Worm (Caenorhabditis elegans) whole organism, L1 larva: ENCODE data around the gene nimk-1.

Experiments used
- C04F5.9 ChIP-seq: sonication (generic microtip); optimal IDR thresholded peaks from 2 replicates; lab custom pipeline; 2016; ENCODE audit warnings: missing genetic modification characterization, missing compliant biosample characterization
- C16A3.4 ChIP-seq: fragments of 150-350 bp; optimal IDR thresholded peaks from 2 replicates; lab custom pipeline; 2014; ENCODE audit warnings: missing biosample characterization, missing genetic modification characterization
- F16B12.6 ChIP-seq: fragments of 150-350 bp; optimal IDR thresholded peaks from 2 replicates; lab custom pipeline; 2014; ENCODE audit warnings: missing biosample characterization, missing genetic modification characterization
- alr-1 ChIP-seq: fragments of 200-800 bp; sonication (Bioruptor generic); optimal IDR thresholded peaks from 2 replicates; lab custom pipeline; 2018; ENCODE audit warnings: borderline replicate concordance, mild to moderate bottlenecking, missing genetic modification characterization, missing compliant biosample characterization
- aly-2 ChIP-seq: fragments of 150-350 bp; optimal IDR thresholded peaks from 2 replicates; lab custom pipeline; 2014; ENCODE audit warnings: missing biosample characterization, missing genetic modification characterization
- ama-1 ChIP-seq: fragments of 150-350 bp; optimal IDR thresholded peaks from 2 replicates; lab custom pipeline; 2014
- ceh-90 ChIP-seq: sonication (generic microtip); optimal IDR thresholded peaks from 2 replicates; lab custom pipeline; 2016; ENCODE audit warnings: missing genetic modification characterization, missing compliant biosample characterization
- ces-1 ChIP-seq: fragments of 150-350 bp; optimal IDR thresholded peaks from 2 replicates; lab custom pipeline; 2014; ENCODE audit warnings: missing biosample characterization, missing genetic modification reagents, missing genetic modification characterization
- dpl-1 ChIP-seq, 3 experiments: fragments of 150-350 bp in 2 of 3; sonication (generic microtip) in 1 of 3; optimal IDR thresholded peaks; 2 replicates each; lab custom pipeline; 2014 to 2017; ENCODE audit warnings: missing biosample characterization in 3 of 3, missing genetic modification characterization in 3 of 3, missing genetic modification reagents in 3 of 3
- egl-27 ChIP-seq, 2 experiments: fragments of 150-350 bp in 1 of 2; sonication (generic microtip); optimal IDR thresholded peaks; 3 replicates each; lab custom pipeline; 2017 to 2018; ENCODE audit warnings: missing biosample characterization in 2 of 2, missing genetic modification characterization in 2 of 2, missing genetic modification reagents in 2 of 2
- elt-2 ChIP-seq: sonication (generic microtip); optimal IDR thresholded peaks from 2 replicates; lab custom pipeline; 2016; ENCODE audit warnings: missing genetic modification characterization, mild to moderate bottlenecking, inconsistent platforms, missing compliant biosample characterization, missing genetic modification reagents
- elt-3 ChIP-seq, 6 experiments: fragments of 150-350 bp in 1 of 6; sonication (generic microtip); optimal IDR thresholded peaks; 2 replicates each; lab custom pipeline; 2017 to 2018; ENCODE audit warnings: missing biosample characterization in 6 of 6, missing genetic modification characterization in 6 of 6, inconsistent platforms in 1 of 6
- fkh-10 ChIP-seq: sonication (generic microtip); optimal IDR thresholded peaks from 2 replicates; lab custom pipeline; 2017; ENCODE audit warnings: missing biosample characterization, missing genetic modification reagents, missing genetic modification characterization
- fkh-4 ChIP-seq: sonication (generic microtip); optimal IDR thresholded peaks from 2 replicates; lab custom pipeline; 2016; ENCODE audit warnings: missing compliant biosample characterization, missing genetic modification characterization, borderline replicate concordance
- fos-1 ChIP-seq: fragments of 150-350 bp; optimal IDR thresholded peaks from 2 replicates; lab custom pipeline; 2014; ENCODE audit warnings: missing biosample characterization, missing genetic modification characterization
- grh-1 ChIP-seq: fragments of 200-800 bp; sonication (Bioruptor generic); IDR thresholded peaks from 2 replicates; pipeline ENCODE4 v1.3.6; 2022; ENCODE audit warnings: missing genetic modification reagents, missing genetic modification characterization, missing compliant biosample characterization
- irx-1 ChIP-seq: sonication (generic microtip); optimal IDR thresholded peaks from 2 replicates; lab custom pipeline; 2016; ENCODE audit warnings: missing genetic modification characterization, missing compliant biosample characterization
- jun-1 ChIP-seq: fragments of 150-350 bp; optimal IDR thresholded peaks from 2 replicates; lab custom pipeline; 2014; ENCODE audit warnings: missing biosample characterization, missing genetic modification reagents, missing genetic modification characterization
- lin-13 ChIP-seq: fragments of 150-350 bp; optimal IDR thresholded peaks from 2 replicates; lab custom pipeline; 2014; ENCODE audit warnings: missing biosample characterization, missing genetic modification reagents, missing genetic modification characterization
- lin-14 ChIP-seq: fragments of 200-800 bp; sonication (Bioruptor generic); optimal IDR thresholded peaks from 2 replicates; lab custom pipeline; 2018; ENCODE audit warnings: mild to moderate bottlenecking, missing genetic modification characterization, moderate library complexity, missing compliant biosample characterization
- lin-15B ChIP-seq: fragments of 150-350 bp; sonication (generic microtip); optimal IDR thresholded peaks from 3 replicates; lab custom pipeline; 2014; ENCODE audit warnings: missing biosample characterization, missing genetic modification characterization
- lin-35 ChIP-seq, 2 experiments: fragments of 150-350 bp; optimal IDR thresholded peaks; 2 replicates each; lab custom pipeline; 2014; ENCODE audit warnings: missing biosample characterization in 2 of 2, missing genetic modification characterization in 2 of 2, missing genetic modification reagents in 2 of 2
- lin-39 ChIP-seq: fragments of 150-350 bp; optimal IDR thresholded peaks from 2 replicates; lab custom pipeline; 2014; ENCODE audit warnings: missing biosample characterization, missing genetic modification reagents, missing genetic modification characterization
- lir-3 ChIP-seq: sonication (generic microtip); optimal IDR thresholded peaks from 2 replicates; lab custom pipeline; 2016; ENCODE audit warnings: mild to moderate bottlenecking, missing genetic modification characterization, moderate library complexity, missing compliant biosample characterization; ENCODE audit not compliant: poor library complexity
- mab-9 ChIP-seq: fragments of 200-800 bp; sonication (Bioruptor generic); IDR thresholded peaks from 2 replicates; pipeline ENCODE4 v1.3.6; 2022; ENCODE audit warnings: missing genetic modification reagents, missing genetic modification characterization, missing compliant biosample characterization
- mef-2 ChIP-seq: fragments of 150-350 bp; optimal IDR thresholded peaks from 2 replicates; lab custom pipeline; 2014; ENCODE audit warnings: missing biosample characterization, missing genetic modification characterization
- nhr-11 ChIP-seq: fragments of 150-350 bp; optimal IDR thresholded peaks from 2 replicates; lab custom pipeline; 2014; ENCODE audit warnings: missing biosample characterization, missing genetic modification characterization
- nhr-12 ChIP-seq: sonication (generic microtip); optimal IDR thresholded peaks from 2 replicates; lab custom pipeline; 2017; ENCODE audit warnings: missing biosample characterization, missing genetic modification characterization
- nhr-19 ChIP-seq: fragments of 200-800 bp; sonication (Bioruptor generic); conservative IDR thresholded peaks from 2 replicates; pipeline ENCODE4 v1.3.6; 2022; ENCODE audit warnings: missing genetic modification characterization, missing compliant biosample characterization
- nhr-28 ChIP-seq: fragments of 150-350 bp; optimal IDR thresholded peaks from 2 replicates; lab custom pipeline; 2014; ENCODE audit warnings: missing biosample characterization, missing genetic modification characterization
- nhr-47 ChIP-seq: sonication (generic microtip); optimal IDR thresholded peaks from 2 replicates; lab custom pipeline; 2016; ENCODE audit warnings: mild to moderate bottlenecking, missing genetic modification characterization, moderate library complexity, missing compliant biosample characterization
- nhr-77 ChIP-seq: fragments of 150-350 bp; optimal IDR thresholded peaks from 2 replicates; lab custom pipeline; 2014; ENCODE audit warnings: missing biosample characterization, missing genetic modification characterization
- nhr-84 ChIP-seq: sonication (generic microtip); optimal IDR thresholded peaks from 2 replicates; lab custom pipeline; 2017; ENCODE audit warnings: missing biosample characterization, missing genetic modification characterization
- nhr-90 ChIP-seq: sonication (generic microtip); optimal IDR thresholded peaks from 2 replicates; lab custom pipeline; 2016; ENCODE audit warnings: mild to moderate bottlenecking, missing genetic modification characterization, missing compliant biosample characterization; ENCODE audit not compliant: poor library complexity
- pax-3 ChIP-seq: fragments of 200-800 bp; sonication (Bioruptor generic); optimal IDR thresholded peaks from 2 replicates; lab custom pipeline; 2018; ENCODE audit warnings: mild to moderate bottlenecking, missing genetic modification characterization, moderate library complexity, missing compliant biosample characterization
- pqm-1 ChIP-seq: sonication (generic microtip); optimal IDR thresholded peaks from 3 replicates; lab custom pipeline; 2017; ENCODE audit warnings: missing biosample characterization, missing genetic modification characterization
- rnt-1 ChIP-seq: sonication (generic microtip); optimal IDR thresholded peaks from 2 replicates; lab custom pipeline; 2016; ENCODE audit warnings: mild to moderate bottlenecking, missing genetic modification characterization, moderate library complexity, missing compliant biosample characterization
- skn-1 ChIP-seq: fragments of 150-350 bp; optimal IDR thresholded peaks from 2 replicates; lab custom pipeline; 2014; ENCODE audit warnings: missing biosample characterization, missing genetic modification characterization
- snpc-4 ChIP-seq: fragments of 150-350 bp; optimal IDR thresholded peaks from 2 replicates; lab custom pipeline; 2014; ENCODE audit warnings: missing biosample characterization, missing genetic modification characterization
- snu-23 ChIP-seq: sonication (generic microtip); optimal IDR thresholded peaks from 2 replicates; lab custom pipeline; 2016; ENCODE audit warnings: missing genetic modification characterization, missing compliant biosample characterization
- sox-4 ChIP-seq: sonication (generic microtip); optimal IDR thresholded peaks from 2 replicates; lab custom pipeline; 2016; ENCODE audit warnings: missing genetic modification characterization, missing compliant biosample characterization
- swsn-7 ChIP-seq: sonication (generic microtip); optimal IDR thresholded peaks from 2 replicates; lab custom pipeline; 2016; ENCODE audit warnings: missing genetic modification characterization, missing compliant biosample characterization
- tbx-2 ChIP-seq: sonication (generic microtip); optimal IDR thresholded peaks from 2 replicates; lab custom pipeline; 2016; ENCODE audit warnings: missing genetic modification characterization, missing compliant biosample characterization
- tlp-1 ChIP-seq: fragments of 150-350 bp; optimal IDR thresholded peaks from 2 replicates; lab custom pipeline; 2014; ENCODE audit warnings: missing biosample characterization, missing genetic modification characterization
- unc-130 ChIP-seq: fragments of 150-350 bp; optimal IDR thresholded peaks from 2 replicates; lab custom pipeline; 2017; ENCODE audit warnings: missing biosample characterization, missing genetic modification characterization, inconsistent platforms
- unc-30 ChIP-seq: sonication (generic microtip); optimal IDR thresholded peaks from 2 replicates; lab custom pipeline; 2017; ENCODE audit warnings: missing biosample characterization, missing genetic modification characterization
- unc-62 ChIP-seq: fragments of 150-350 bp; optimal IDR thresholded peaks from 2 replicates; lab custom pipeline; 2014; ENCODE audit warnings: missing biosample characterization, missing genetic modification reagents, missing genetic modification characterization
- unc-86 ChIP-seq: sonication (generic microtip); optimal IDR thresholded peaks from 2 replicates; lab custom pipeline; 2016; ENCODE audit warnings: missing genetic modification characterization, missing compliant biosample characterization
- vab-15 ChIP-seq: sonication (generic microtip); optimal IDR thresholded peaks from 2 replicates; lab custom pipeline; 2017; ENCODE audit warnings: missing genotype, mild to moderate bottlenecking, missing genetic modification characterization, missing compliant biosample characterization
- xbp-1 ChIP-seq: sonication (generic microtip); optimal IDR thresholded peaks from 2 replicates; lab custom pipeline; 2016; ENCODE audit warnings: missing genetic modification characterization, missing compliant biosample characterization
- zag-1 ChIP-seq: fragments of 150-350 bp; optimal IDR thresholded peaks from 2 replicates; lab custom pipeline; 2014; ENCODE audit warnings: missing biosample characterization, missing genetic modification characterization
- zip-4 ChIP-seq: fragments of 200-800 bp; sonication (Bioruptor generic); optimal IDR thresholded peaks from 2 replicates; lab custom pipeline; 2018; ENCODE audit warnings: mild to moderate bottlenecking, missing genetic modification characterization, moderate library complexity, missing compliant biosample characterization
- ztf-4 ChIP-seq: fragments of 150-350 bp; optimal IDR thresholded peaks from 2 replicates; lab custom pipeline; 2014; ENCODE audit warnings: missing biosample characterization, missing genetic modification characterization

nimk-1 gene

ce11 chrII:12494556-12495131, 40.9 kb upstream of the nimk-1 start, which contains the start of gene col-85:
TSS of gene col-85 (minus strand) at chrII:12495095.
- TF ChIP-seq C04F5.9 (tag; lab: Kevin White, UChicago) (no peak), tlp-1 (tag; lab: Kevin White, UChicago) (no peak), mef-2 (peak; percentile 19), aly-2 (tag; lab: Kevin White, UChicago) (peak; percentile 49), fos-1 (tag; lab: Kevin White, UChicago) (peak; percentile 69), C16A3.4 (peak; percentile 65), ces-1 (GFP tag; lab: Kevin White, UChicago) (no peak), alr-1 (no peak), grh-1 (GFP tag; lab: Robert Waterston, UW) (peak; percentile 43; the same call in 1 of the 2 replicates), ceh-90 (tag; lab: Kevin White, UChicago) (no peak), pqm-1 (peak; percentile 11), snu-23 (GFP tag; lab: Kevin White, UChicago) (peak; percentile 84), lin-14 (peak; percentile 74), unc-130 (tag; lab: Kevin White, UChicago) (peak; percentile 12), tbx-2 (peak; percentile 62), fkh-4 (tag; lab: Kevin White, UChicago) (no peak), snpc-4 (peak; percentile 90), nhr-90 (tag; lab: Kevin White, UChicago) (peak; percentile 70), ama-1 (lab: Kevin White, UChicago) (no peak), pax-3 (tag; lab: Kevin White, UChicago) (peak; percentile 47), jun-1 (tag; lab: Kevin White, UChicago) (peak; percentile 37), lin-39 (tag; lab: Kevin White, UChicago) (no peak), zag-1 (tag; lab: Kevin White, UChicago) (no peak), nhr-47 (tag; lab: Kevin White, UChicago) (peak; percentile 82), zip-4 (no peak), dpl-1 (GFP tag; optimal IDR thresholded peaks at IDR 0.05; lab: Kevin White, UChicago) (peak; percentile 44 to 66 (median 54)), skn-1 (tag; lab: Kevin White, UChicago) (peak; percentile 53), unc-62 (GFP tag; lab: Kevin White, UChicago) (no peak), egl-27 (tag; optimal IDR thresholded peaks at IDR 0.05; lab: Kevin White, UChicago) (peak in 1 of 2 experiments; percentile 53), ztf-4 (tag; lab: Kevin White, UChicago) (no peak), swsn-7 (tag; lab: Kevin White, UChicago) (peak; percentile 73), fkh-10 (peak; percentile 51), lin-35 (GFP tag; optimal IDR thresholded peaks at IDR 0.05; lab: Kevin White, UChicago) (peak; percentile 71 to 77), elt-3 (tag; optimal IDR thresholded peaks at IDR 0.05; lab: Kevin White, UChicago) (peak in 2 of 6 experiments; percentile 10 to 30), irx-1 (peak; percentile 57), unc-86 (tag; lab: Kevin White, UChicago) (peak; percentile 49), nhr-12 (tag; lab: Kevin White, UChicago) (no peak), vab-15 (tag; lab: Kevin White, UChicago) (peak; percentile 63), nhr-28 (no peak), unc-30 (no peak), rnt-1 (peak; percentile 68), xbp-1 (tag; lab: Kevin White, UChicago) (peak; percentile 60), nhr-19 (GFP tag; lab: Robert Waterston, UW) (peak; percentile 76), lin-15B (peak; percentile 16), nhr-77 (tag; lab: Kevin White, UChicago) (peak; percentile 70), lir-3 (peak; percentile 44), mab-9 (0 out of 2 replicates have a peak, but pooled peaks have one; percentile 41), lin-13 (GFP tag; lab: Kevin White, UChicago) (peak; percentile 54), sox-4 (tag; lab: Kevin White, UChicago) (no peak), elt-2 (tag; lab: Kevin White, UChicago) (peak; percentile 23), nhr-11 (tag; lab: Kevin White, UChicago) (no peak), F16B12.6 (tag; lab: Kevin White, UChicago) (peak; percentile 19), nhr-84 (tag; lab: Kevin White, UChicago) (no peak)
